Worm (Caenorhabditis elegans) whole organism, L2 larva: ENCODE measurements around the gene cyp-37B1.

Experiments used
- C34F6.9 ChIP-seq: fragments of 150-350 bp; optimal IDR thresholded peaks from 2 replicates; lab custom pipeline; 2014; ENCODE audit warnings: missing biosample characterization, missing genetic modification characterization
- F13H6.1 ChIP-seq: sonication (generic microtip); optimal IDR thresholded peaks from 2 replicates; lab custom pipeline; 2016; ENCODE audit warnings: missing genetic modification characterization, missing compliant biosample characterization
- Y55F3AM.14 ChIP-seq: fragments of 200-800 bp; sonication (Bioruptor generic); optimal IDR thresholded peaks from 2 replicates; lab custom pipeline; 2018; ENCODE audit warnings: mild to moderate bottlenecking, missing genetic modification characterization, missing compliant biosample characterization
- ZK546.5 ChIP-seq: sonication (generic microtip); optimal IDR thresholded peaks from 2 replicates; lab custom pipeline; 2017; ENCODE audit warnings: missing biosample characterization, missing genetic modification characterization
- alr-1 ChIP-seq: fragments of 150-350 bp; optimal IDR thresholded peaks from 2 replicates; lab custom pipeline; 2014; ENCODE audit warnings: missing biosample characterization, missing genetic modification characterization
- aly-2 ChIP-seq: fragments of 150-350 bp; optimal IDR thresholded peaks from 2 replicates; lab custom pipeline; 2014; ENCODE audit warnings: missing biosample characterization, missing genetic modification characterization
- ama-1 ChIP-seq: fragments of 150-350 bp; optimal IDR thresholded peaks from 2 replicates; lab custom pipeline; 2018; ENCODE audit warnings: inconsistent platforms
- blmp-1 ChIP-seq: sonication (generic microtip); optimal IDR thresholded peaks from 2 replicates; lab custom pipeline; 2017; ENCODE audit warnings: missing genetic modification characterization, mild to moderate bottlenecking, missing compliant biosample characterization, antibody characterized with exemption, moderate library complexity; ENCODE audit not compliant: insufficient read depth
- ceh-16 ChIP-seq: fragments of 150-350 bp; optimal IDR thresholded peaks from 2 replicates; lab custom pipeline; 2014; ENCODE audit warnings: missing biosample characterization, missing genetic modification characterization
- crh-2 ChIP-seq: sonication (generic microtip); optimal IDR thresholded peaks from 2 replicates; lab custom pipeline; 2017; ENCODE audit warnings: missing biosample characterization, missing genetic modification characterization
- dmd-4 ChIP-seq: sonication (generic microtip); optimal IDR thresholded peaks from 2 replicates; lab custom pipeline; 2017; ENCODE audit warnings: missing biosample characterization, missing genetic modification characterization
- elt-1 ChIP-seq: fragments of 150-350 bp; optimal IDR thresholded peaks from 2 replicates; lab custom pipeline; 2014; ENCODE audit warnings: missing biosample characterization, missing genetic modification characterization
- fos-1 ChIP-seq: fragments of 150-350 bp; optimal IDR thresholded peaks from 2 replicates; lab custom pipeline; 2014; ENCODE audit warnings: missing biosample characterization, missing genetic modification characterization
- gmeb-1 ChIP-seq: fragments of 150-350 bp; optimal IDR thresholded peaks from 2 replicates; lab custom pipeline; 2014; ENCODE audit warnings: missing biosample characterization, missing genetic modification characterization
- lin-11 ChIP-seq: fragments of 150-350 bp; sonication (generic microtip); optimal IDR thresholded peaks from 2 replicates; lab custom pipeline; 2014; ENCODE audit warnings: missing biosample characterization, missing genetic modification characterization, inconsistent platforms, mixed read lengths
- lin-13 ChIP-seq: fragments of 150-350 bp; optimal IDR thresholded peaks from 2 replicates; lab custom pipeline; 2014; ENCODE audit warnings: missing biosample characterization, missing genetic modification reagents, missing genetic modification characterization
- lin-39 ChIP-seq: fragments of 150-350 bp; optimal IDR thresholded peaks from 2 replicates; lab custom pipeline; 2014; ENCODE audit warnings: missing biosample characterization, missing genetic modification reagents, missing genetic modification characterization
- mbf-1 ChIP-seq: sonication (generic microtip); optimal IDR thresholded peaks from 2 replicates; lab custom pipeline; 2017; ENCODE audit warnings: missing biosample characterization, missing genetic modification characterization
- mdl-1 ChIP-seq, 2 experiments: fragments of 150-350 bp in 1 of 2; sonication (generic microtip) in 1 of 2; optimal IDR thresholded peaks; 2 replicates each; lab custom pipeline; 2017; ENCODE audit warnings: missing biosample characterization in 2 of 2, missing genetic modification characterization in 2 of 2
- nhr-10 ChIP-seq: sonication (generic microtip); optimal IDR thresholded peaks from 2 replicates; lab custom pipeline; 2017; ENCODE audit warnings: missing biosample characterization, missing genetic modification characterization
- nhr-11 ChIP-seq: fragments of 150-350 bp; optimal IDR thresholded peaks from 2 replicates; lab custom pipeline; 2014; ENCODE audit warnings: missing biosample characterization, missing genetic modification characterization
- nhr-129 ChIP-seq: fragments of 150-350 bp; optimal IDR thresholded peaks from 2 replicates; lab custom pipeline; 2014; ENCODE audit warnings: missing biosample characterization, missing genetic modification characterization
- nhr-21 ChIP-seq: fragments of 150-350 bp; optimal IDR thresholded peaks from 2 replicates; lab custom pipeline; 2014; ENCODE audit warnings: missing biosample characterization, missing genetic modification characterization
- nhr-23 ChIP-seq: fragments of 150-350 bp; optimal IDR thresholded peaks from 2 replicates; lab custom pipeline; 2014; ENCODE audit warnings: missing biosample characterization, missing genetic modification reagents, missing genetic modification characterization
- nhr-6 ChIP-seq: fragments of 150-350 bp; optimal IDR thresholded peaks from 2 replicates; lab custom pipeline; 2014; ENCODE audit warnings: missing biosample characterization, missing genetic modification characterization
- nhr-77 ChIP-seq: fragments of 150-350 bp; optimal IDR thresholded peaks from 2 replicates; lab custom pipeline; 2014; ENCODE audit warnings: missing biosample characterization, missing genetic modification characterization
- peb-1 ChIP-seq: fragments of 150-350 bp; optimal IDR thresholded peaks from 2 replicates; lab custom pipeline; 2014; ENCODE audit warnings: missing biosample characterization, missing genetic modification characterization
- sem-4 ChIP-seq: fragments of 150-350 bp; optimal IDR thresholded peaks from 2 replicates; lab custom pipeline; 2014; ENCODE audit warnings: missing biosample characterization, missing genetic modification reagents, missing genetic modification characterization
- skn-1 ChIP-seq: sonication (generic microtip); optimal IDR thresholded peaks from 2 replicates; lab custom pipeline; 2017; ENCODE audit warnings: missing biosample characterization, missing genetic modification characterization
- sma-9 ChIP-seq, 2 experiments: fragments of 150-350 bp in 1 of 2; sonication (generic microtip) in 1 of 2; optimal IDR thresholded peaks; 2 replicates each; lab custom pipeline; 2014 to 2016; ENCODE audit warnings: missing genetic modification characterization in 2 of 2, mild to moderate bottlenecking in 1 of 2, missing biosample characterization in 1 of 2, missing compliant biosample characterization in 1 of 2, missing genetic modification reagents in 1 of 2, moderate library complexity in 1 of 2
- snpc-4 ChIP-seq: fragments of 150-350 bp; optimal IDR thresholded peaks from 2 replicates; lab custom pipeline; 2014; ENCODE audit warnings: missing biosample characterization, missing genetic modification characterization
- unc-39 ChIP-seq: fragments of 150-350 bp; optimal IDR thresholded peaks from 2 replicates; lab custom pipeline; 2014; ENCODE audit warnings: missing biosample characterization, missing genetic modification characterization
- unc-55 ChIP-seq: fragments of 150-350 bp; sonication (generic microtip); optimal IDR thresholded peaks from 3 replicates; lab custom pipeline; 2014; ENCODE audit warnings: missing biosample characterization, missing genetic modification reagents, missing genetic modification characterization
- unc-62 ChIP-seq: fragments of 150-350 bp; optimal IDR thresholded peaks from 2 replicates; lab custom pipeline; 2014; ENCODE audit warnings: missing biosample characterization, missing genetic modification reagents, missing genetic modification characterization
- ztf-4 ChIP-seq: fragments of 150-350 bp; optimal IDR thresholded peaks from 2 replicates; lab custom pipeline; 2014; ENCODE audit warnings: missing biosample characterization, missing genetic modification characterization

The cyp-37B1 gene

DNA sequence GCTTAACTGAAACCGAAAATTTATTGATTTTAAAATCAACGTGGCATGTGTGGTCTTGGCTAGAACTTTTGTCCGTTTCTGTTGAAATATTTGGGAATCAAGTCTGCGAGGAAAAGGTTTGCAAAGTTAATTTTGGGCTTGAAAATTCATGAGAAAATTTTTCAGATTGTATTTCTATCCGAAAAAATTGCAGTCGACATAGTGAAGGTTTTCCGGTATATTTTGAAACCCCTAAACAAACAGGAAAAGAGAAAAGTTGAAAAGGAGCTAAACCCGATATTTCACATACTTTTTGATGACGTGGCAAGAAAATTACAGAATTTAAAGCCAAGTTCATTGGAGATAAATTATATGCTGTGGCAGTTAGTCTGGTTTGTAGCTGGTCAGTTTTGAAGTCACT, 18.2 kb upstream of the cyp-37B1 start, which contains the start of gene nhr-127:
Gene nhr-127 (plus strand): TSS at position 301 of the 400 bp plus-strand sequence.
- no peak for TF ChIP-seq ZK546.5 (tag; lab: Kevin White, UChicago)
- TF ChIP-seq mdl-1 (tag; optimal IDR thresholded peaks at IDR 0.05; lab: Kevin White, UChicago), result no peak
- no peak for TF ChIP-seq skn-1 (tag; lab: Kevin White, UChicago)
- no peak for TF ChIP-seq blmp-1 (tag; lab: Kevin White, UChicago)
- TF ChIP-seq alr-1 (tag; lab: Kevin White, UChicago), result no peak
- TF ChIP-seq F13H6.1, result no peak
- TF ChIP-seq Y55F3AM.14 (GFP tag; lab: Kevin White, UChicago), result no peak
- no peak for TF ChIP-seq mbf-1 (tag; lab: Kevin White, UChicago)
- no peak for TF ChIP-seq nhr-11 (tag; lab: Kevin White, UChicago)
- no peak for TF ChIP-seq lin-13 (GFP tag; lab: Kevin White, UChicago)
- no peak for TF ChIP-seq unc-55 (GFP tag; lab: Kevin White, UChicago)
- TF ChIP-seq fos-1, result no peak
- TF ChIP-seq elt-1 (tag; lab: Kevin White, UChicago), result no peak
- no peak for TF ChIP-seq nhr-21 (tag; lab: Kevin White, UChicago)
- no peak for TF ChIP-seq sem-4 (tag; lab: Kevin White, UChicago)
- TF ChIP-seq nhr-6 (tag; lab: Kevin White, UChicago), result no peak
- no peak for TF ChIP-seq sma-9 (GFP tag; optimal IDR thresholded peaks at IDR 0.05; lab: Kevin White, UChicago)
- TF ChIP-seq sma-9 (tag; optimal IDR thresholded peaks at IDR 0.05; lab: Kevin White, UChicago), result no peak
- TF ChIP-seq nhr-129 (tag; lab: Kevin White, UChicago), result no peak
- TF ChIP-seq peb-1, result no peak

- TF ChIP-seq unc-39 (tag; lab: Kevin White, UChicago) (no peak), gmeb-1 (tag; lab: Kevin White, UChicago) (no peak), unc-62 (GFP tag; lab: Kevin White, UChicago) (no peak), dmd-4 (tag; lab: Kevin White, UChicago) (no peak), nhr-21 (tag; lab: Kevin White, UChicago) (no peak), sem-4 (tag; lab: Kevin White, UChicago) (no peak), lin-39 (no peak), C34F6.9 (no peak), crh-2 (no peak), F13H6.1 (no peak), ama-1 (lab: Kevin White, UChicago) (no peak), lin-11 (no peak), nhr-10 (tag; lab: Kevin White, UChicago) (no peak), mdl-1 (tag; optimal IDR thresholded peaks at IDR 0.05; lab: Kevin White, UChicago) (no peak), nhr-6 (tag; lab: Kevin White, UChicago) (no peak), snpc-4 (tag; lab: Kevin White, UChicago) (no peak), ceh-16 (no peak), mbf-1 (tag; lab: Kevin White, UChicago) (no peak), elt-1 (tag; lab: Kevin White, UChicago) (no peak), sma-9 (GFP tag; optimal IDR thresholded peaks at IDR 0.05; lab: Kevin White, UChicago) (no peak), sma-9 (tag; optimal IDR thresholded peaks at IDR 0.05; lab: Kevin White, UChicago) (no peak)
These were observed 11.4 kb upstream of the cyp-37B1 start, which contains the start of gene T13F3.4 for ce11 chrV:16266514-16266913. Gene T13F3.4 (minus strand): TSS chrV:16266614.

DNA sequence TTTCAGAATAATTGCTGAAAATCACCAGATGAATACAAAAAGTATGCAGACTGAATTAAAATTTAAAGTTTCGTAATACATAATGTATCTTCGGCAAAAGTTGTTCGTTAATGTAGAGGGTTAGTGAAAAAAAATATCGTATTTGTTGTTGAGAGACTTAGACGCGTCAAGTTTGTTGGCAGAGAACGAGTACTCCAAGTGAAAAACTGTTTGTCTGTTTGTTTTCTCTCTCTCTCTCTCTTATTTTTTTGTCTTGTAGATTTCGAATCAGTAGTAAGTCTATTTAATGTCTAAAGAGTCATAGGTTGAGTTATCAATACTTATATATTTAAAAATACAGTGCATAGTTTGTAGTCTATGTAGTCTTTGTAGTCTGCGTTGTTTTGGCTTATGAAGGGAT, 8.4 kb upstream of the cyp-37B1 start, which contains the start of the genes fbxa-2 and T13F3.8:
Gene fbxa-2 (minus strand): TSS at position 101 of the 400 bp plus-strand sequence.
Gene T13F3.8 (plus strand): TSS at position 245 of the 400 bp plus-strand sequence.
- TF ChIP-seq nhr-77 (no peak), nhr-11 (tag; lab: Kevin White, UChicago) (no peak), aly-2 (tag; lab: Kevin White, UChicago) (no peak), unc-62 (GFP tag; lab: Kevin White, UChicago) (no peak), ztf-4 (tag; lab: Kevin White, UChicago) (no peak), ama-1 (lab: Kevin White, UChicago) (no peak), nhr-23 (tag; lab: Kevin White, UChicago) (no peak)

ce11 chrV:16271121-16271520, 6.8 kb upstream of the cyp-37B1 start, which contains the start of gene T13F3.6:
Gene T13F3.6 (minus strand): TSS chrV:16271221.
- TF ChIP-seq mbf-1 (tag; lab: Kevin White, UChicago), result no peak
